Worm (Caenorhabditis elegans): Measurements from ENCODE around the gene srx-87.

ce11 chrV:11564573-11564972, at the start of gene srx-87:
- TF ChIP-seq him-1 (tag; optimal IDR thresholded peaks at IDR 0.05) (no peak), W03F9.2 (tag; optimal IDR thresholded peaks at IDR 0.05) (no peak)

Data from whole organism, L4/young adult.